Fruit fly (Drosophila melanogaster): Measurements from ENCODE around the gene mnb.
A peak's percentile ranks its signal among the peaks of the same experiment; 100 is the strongest.

mnb gene

dm6 chrX:17887208-17887627 is at the start of gene mnb (continued):
- TF ChIP-seq pfk (GFP tag; optimal IDR thresholded peaks at IDR 0.05), result no peak
- TF ChIP-seq en (GFP tag; optimal IDR thresholded peaks at IDR 0.05), result no peak
- TF ChIP-seq Hmr (GFP tag; optimal IDR thresholded peaks at IDR 0.05), result peak; percentile 56
- no peak for TF ChIP-seq ro (GFP tag; IDR thresholded peaks at IDR 0.05)
- TF ChIP-seq CG8388 (GFP tag; optimal IDR thresholded peaks at IDR 0.05), result no peak
- peak; percentile 4 for TF ChIP-seq CG13624 (GFP tag; optimal IDR thresholded peaks at IDR 0.05)
- no peak for TF ChIP-seq wek (GFP tag; optimal IDR thresholded peaks at IDR 0.05)
- no peak for TF ChIP-seq sd (tag; optimal IDR thresholded peaks at IDR 0.05)
- TF ChIP-seq CG15601 (tag; optimal IDR thresholded peaks at IDR 0.05), result peak; percentile 10
- TF ChIP-seq Ravus (GFP tag; IDR thresholded peaks at IDR 0.05), result no peak
- TF ChIP-seq MESR4 (GFP tag; optimal IDR thresholded peaks at IDR 0.05), result no peak
- TF ChIP-seq nmo (GFP tag; optimal IDR thresholded peaks at IDR 0.05), result peak; percentile 64
- TF ChIP-seq shn (GFP tag; optimal IDR thresholded peaks at IDR 0.05), result no peak
- TF ChIP-seq dmrt99B (tag; optimal IDR thresholded peaks at IDR 0.05), result no peak
- no peak for TF ChIP-seq Meics (GFP tag; optimal IDR thresholded peaks at IDR 0.05)
- no peak for TF ChIP-seq Bteb2 (GFP tag; optimal IDR thresholded peaks at IDR 0.05)
- TF ChIP-seq jing (GFP tag; optimal IDR thresholded peaks at IDR 0.05), result no peak
- TF ChIP-seq jigr1 (GFP tag; IDR thresholded peaks at IDR 0.05), result no peak
- no peak for TF ChIP-seq CG4424 (GFP tag; optimal IDR thresholded peaks at IDR 0.05)
- no peak for TF ChIP-seq CG7745 (tag; optimal IDR thresholded peaks at IDR 0.05)
- TF ChIP-seq ems (GFP tag; optimal IDR thresholded peaks at IDR 0.05), result peak; percentile 11
- peak; percentile 58 for TF ChIP-seq CG9797 (GFP tag; optimal IDR thresholded peaks at IDR 0.05)
- no peak for TF ChIP-seq fru (optimal IDR thresholded peaks at IDR 0.05)
- TF ChIP-seq CG13296 (GFP tag; optimal IDR thresholded peaks at IDR 0.05), result no peak
- TF ChIP-seq Pdp1 (GFP tag; optimal IDR thresholded peaks at IDR 0.05), result peak in 1 of 2 experiments; percentile 9
- TF ChIP-seq her (GFP tag; optimal IDR thresholded peaks at IDR 0.05), result no peak
- no peak for TF ChIP-seq CkIIα-i1 (GFP tag; IDR thresholded peaks at IDR 0.05)
- no peak for TF ChIP-seq Sox102F (GFP tag; optimal IDR thresholded peaks at IDR 0.05)
- no peak for TF ChIP-seq CG4707 (GFP tag; optimal IDR thresholded peaks at IDR 0.05)
- peak; percentile 4 for TF ChIP-seq zen (tag; optimal IDR thresholded peaks at IDR 0.05)
- no peak for TF ChIP-seq cad (GFP tag; optimal IDR thresholded peaks at IDR 0.05)
- TF ChIP-seq gcm2 (GFP tag; optimal IDR thresholded peaks at IDR 0.05), result no peak
- TF ChIP-seq p53 (GFP tag; optimal IDR thresholded peaks at IDR 0.05), result no peak
- TF ChIP-seq CG17361 (GFP tag; IDR thresholded peaks at IDR 0.05), result no peak
- no peak for TF ChIP-seq CG32767 (GFP tag; IDR thresholded peaks at IDR 0.05)
- TF ChIP-seq zen2 (GFP tag; IDR thresholded peaks at IDR 0.05; ENCODE audit: partially characterized antibody), result peak; percentile 97
- TF ChIP-seq Hr39 (optimal IDR thresholded peaks at IDR 0.05), result no peak
- peak; percentile 96 for TF ChIP-seq CG11560 (tag; IDR thresholded peaks at IDR 0.05)
- no peak for TF ChIP-seq oc (tag; optimal IDR thresholded peaks at IDR 0.05)
- TF ChIP-seq H2.0 (GFP tag; IDR thresholded peaks at IDR 0.05), result no peak
- no peak for TF ChIP-seq Dip2 (GFP tag; IDR thresholded peaks at IDR 0.05)
- TF ChIP-seq CG9609 (GFP tag; optimal IDR thresholded peaks at IDR 0.05), result no peak
- no peak for TF ChIP-seq disco-r (GFP tag; optimal IDR thresholded peaks at IDR 0.05)
- peak; percentile 94 for TF ChIP-seq Ets65A (GFP tag)
- peak; percentile 98 for TF ChIP-seq mld (GFP tag; IDR thresholded peaks at IDR 0.05; ENCODE audit: partially characterized antibody)
- no peak for TF ChIP-seq org-1 (GFP tag; optimal IDR thresholded peaks at IDR 0.05)
- peak; percentile 99 for TF ChIP-seq Scr (GFP tag; IDR thresholded peaks at IDR 0.05; ENCODE audit: partially characterized antibody)
- no peak for TF ChIP-seq nau (GFP tag; optimal IDR thresholded peaks at IDR 0.05)
- no peak for TF ChIP-seq CG31388 (GFP tag; optimal IDR thresholded peaks at IDR 0.05)
- TF ChIP-seq croc (GFP tag; conservative IDR thresholded peaks at IDR 0.05), result no peak
- no peak for TF ChIP-seq HLHmδ (GFP tag; optimal IDR thresholded peaks at IDR 0.05)
- no peak for TF ChIP-seq CG33213 (GFP tag; optimal IDR thresholded peaks at IDR 0.05)
- TF ChIP-seq CG11093 (GFP tag; IDR thresholded peaks at IDR 0.05), result no peak

All from whole organism, embryonic.